Worm (Caenorhabditis elegans) whole organism, L4/young adult: ENCODE results near the gene lelo-1.

Experiments
- W03F9.2 ChIP-seq: fragments of 150-350 bp; optimal IDR thresholded peaks from 2 replicates; lab custom pipeline; 2014; ENCODE audit warnings: missing biosample characterization, missing genetic modification characterization
- dao-5 ChIP-seq: sonication (generic microtip); optimal IDR thresholded peaks from 2 replicates; lab custom pipeline; 2016; ENCODE audit warnings: missing genotype, missing genetic modification characterization, moderate library complexity, missing compliant biosample characterization
- him-1 ChIP-seq: sonication (generic microtip); optimal IDR thresholded peaks from 2 replicates; lab custom pipeline; 2016; ENCODE audit warnings: missing genotype, missing genetic modification reagents, missing genetic modification characterization, missing compliant biosample characterization

Gene lelo-1

ce11 chrII:6262222-6262621 lies 16.1 kb downstream of the lelo-1 start, which contains the start of gene F13H8.12:
Gene F13H8.12, plus strand, starts transcription at chrII:6262522.
- TF ChIP-seq him-1 (tag; lab: Kevin White, UChicago): no peak
- no peak for TF ChIP-seq dao-5 (tag; lab: Kevin White, UChicago)
- TF ChIP-seq W03F9.2 (tag; lab: Kevin White, UChicago): no peak

ce11 chrII:6263685-6264084 lies 17.5 kb downstream of the lelo-1 start, which contains the start of gene F13H8.3:
Gene F13H8.3, plus strand, starts transcription at chrII:6263985.
- TF ChIP-seq dao-5 (tag; lab: Kevin White, UChicago) (no peak), him-1 (tag; lab: Kevin White, UChicago) (no peak)

- no peak for TF ChIP-seq dao-5 (tag; lab: Kevin White, UChicago)
- TF ChIP-seq W03F9.2 (tag; lab: Kevin White, UChicago): no peak
- TF ChIP-seq him-1 (tag; lab: Kevin White, UChicago): no peak
These were observed 21.8 kb downstream of the lelo-1 start, which contains the start of gene F13H8.8 for ce11 chrII:6267983-6268382. Gene F13H8.8, minus strand, starts transcription at chrII:6268083.

ce11 chrII:6269805-6270414 lies 23.8 kb downstream of the lelo-1 start, which contains the start of gene F13H8.2:
Gene F13H8.2, plus strand, starts transcription at chrII:6270364.
- TF ChIP-seq him-1 (tag; lab: Kevin White, UChicago) (no peak), W03F9.2 (tag; lab: Kevin White, UChicago) (peak; percentile 29)

ce11 chrII:6273916-6274315 lies 27.8 kb downstream of the lelo-1 start, which contains the start of gene bpl-1:
Gene bpl-1, plus strand, starts transcription at chrII:6274216.
- no peak for TF ChIP-seq dao-5 (tag; lab: Kevin White, UChicago)
- TF ChIP-seq W03F9.2 (tag; lab: Kevin White, UChicago): no peak
- no peak for TF ChIP-seq him-1 (tag; lab: Kevin White, UChicago)

- TF ChIP-seq dao-5 (tag; lab: Kevin White, UChicago) (no peak), him-1 (tag; lab: Kevin White, UChicago) (no peak), W03F9.2 (tag; lab: Kevin White, UChicago) (no peak)
These were observed 34.8 kb downstream of the lelo-1 start, which contains the start of gene scly-1 for ce11 chrII:6281002-6281401. Gene scly-1, minus strand, starts transcription at chrII:6281102.

- no peak for TF ChIP-seq dao-5 (tag; lab: Kevin White, UChicago)
- TF ChIP-seq W03F9.2 (tag; lab: Kevin White, UChicago): no peak
- TF ChIP-seq him-1 (tag; lab: Kevin White, UChicago): no peak
These were observed 35.7 kb downstream of the lelo-1 start for ce11 chrII:6281903-6282302.

ce11 chrII:6283074-6283473 lies 36.9 kb downstream of the lelo-1 start, which contains the start of gene F13H8.1:
Gene F13H8.1, plus strand, starts transcription at chrII:6283384.
- TF ChIP-seq dao-5 (tag; lab: Kevin White, UChicago) (no peak), W03F9.2 (tag; lab: Kevin White, UChicago) (no peak), him-1 (tag; lab: Kevin White, UChicago) (no peak)

ce11 chrII:6286865-6287264 lies 40.7 kb downstream of the lelo-1 start, which contains the start of gene F13H8.6:
Gene F13H8.6, minus strand, starts transcription at chrII:6286965.
- TF ChIP-seq him-1 (tag; lab: Kevin White, UChicago) (no peak), dao-5 (tag; lab: Kevin White, UChicago) (no peak), W03F9.2 (tag; lab: Kevin White, UChicago) (no peak)

ce11 chrII:6288104-6288503 lies 42.0 kb downstream of the lelo-1 start:
- TF ChIP-seq dao-5 (tag; lab: Kevin White, UChicago) (no peak), W03F9.2 (tag; lab: Kevin White, UChicago) (no peak), him-1 (tag; lab: Kevin White, UChicago) (no peak)

ce11 chrII:6290047-6290582 lies 44.0 kb downstream of the lelo-1 start, which contains the start of gene upb-1:
Gene upb-1, minus strand, starts transcription at chrII:6290097.
- no peak for TF ChIP-seq dao-5 (tag; lab: Kevin White, UChicago)
- no peak for TF ChIP-seq W03F9.2 (tag; lab: Kevin White, UChicago)
- no peak for TF ChIP-seq him-1 (tag; lab: Kevin White, UChicago)

- TF ChIP-seq W03F9.2 (tag; lab: Kevin White, UChicago) (no peak), dao-5 (tag; lab: Kevin White, UChicago) (no peak), him-1 (tag; lab: Kevin White, UChicago) (no peak)
These were observed 46.4 kb downstream of the lelo-1 start, which contains the start of gene nyn-3 for ce11 chrII:6292527-6292926. Gene nyn-3, minus strand, starts transcription at chrII:6292627.

- TF ChIP-seq dao-5 (tag; lab: Kevin White, UChicago): no peak
- TF ChIP-seq him-1 (tag; lab: Kevin White, UChicago): no peak
- no peak for TF ChIP-seq W03F9.2 (tag; lab: Kevin White, UChicago)
These were observed 48.1 kb downstream of the lelo-1 start, which contains the start of gene mps-1 for ce11 chrII:6294261-6294660. Gene mps-1, minus strand, starts transcription at chrII:6294361.
